Worm (Caenorhabditis elegans) whole organism, L2 larva: ENCODE results near the gene fbxb-105.

Experiments used
- aly-2 ChIP-seq: fragments of 150-350 bp; optimal IDR thresholded peaks from 2 replicates; lab custom pipeline; 2014; ENCODE audit warnings: missing biosample characterization, missing genetic modification characterization
- ama-1 ChIP-seq: fragments of 150-350 bp; optimal IDR thresholded peaks from 2 replicates; lab custom pipeline; 2018; ENCODE audit warnings: inconsistent platforms
- ceh-82 ChIP-seq: fragments of 150-350 bp; optimal IDR thresholded peaks from 2 replicates; lab custom pipeline; 2014; ENCODE audit warnings: missing biosample characterization, missing genetic modification characterization
- egl-27 ChIP-seq: sonication (generic microtip); optimal IDR thresholded peaks from 3 replicates; lab custom pipeline; 2017; ENCODE audit warnings: missing biosample characterization, missing genetic modification reagents, missing genetic modification characterization
- elt-1 ChIP-seq: fragments of 150-350 bp; optimal IDR thresholded peaks from 2 replicates; lab custom pipeline; 2014; ENCODE audit warnings: missing biosample characterization, missing genetic modification characterization
- elt-3 ChIP-seq: sonication (generic microtip); optimal IDR thresholded peaks from 2 replicates; lab custom pipeline; 2017; ENCODE audit warnings: missing biosample characterization, missing genetic modification characterization
- lin-39 ChIP-seq: fragments of 150-350 bp; optimal IDR thresholded peaks from 2 replicates; lab custom pipeline; 2014; ENCODE audit warnings: missing biosample characterization, missing genetic modification reagents, missing genetic modification characterization
- mbf-1 ChIP-seq: sonication (generic microtip); optimal IDR thresholded peaks from 2 replicates; lab custom pipeline; 2017; ENCODE audit warnings: missing biosample characterization, missing genetic modification characterization
- nhr-6 ChIP-seq: fragments of 150-350 bp; optimal IDR thresholded peaks from 2 replicates; lab custom pipeline; 2014; ENCODE audit warnings: missing biosample characterization, missing genetic modification characterization
- nhr-77 ChIP-seq: fragments of 150-350 bp; optimal IDR thresholded peaks from 2 replicates; lab custom pipeline; 2014; ENCODE audit warnings: missing biosample characterization, missing genetic modification characterization
- snpc-4 ChIP-seq: fragments of 150-350 bp; optimal IDR thresholded peaks from 2 replicates; lab custom pipeline; 2014; ENCODE audit warnings: missing biosample characterization, missing genetic modification characterization
- unc-62 ChIP-seq: fragments of 150-350 bp; optimal IDR thresholded peaks from 2 replicates; lab custom pipeline; 2014; ENCODE audit warnings: missing biosample characterization, missing genetic modification reagents, missing genetic modification characterization

- TF ChIP-seq snpc-4 (tag; lab: Kevin White, UChicago) (no peak), mbf-1 (no peak), aly-2 (tag; lab: Kevin White, UChicago) (no peak), elt-3 (tag; lab: Kevin White, UChicago) (no peak), lin-39 (no peak), nhr-6 (tag; lab: Kevin White, UChicago) (no peak), unc-62 (GFP tag; lab: Kevin White, UChicago) (no peak), ama-1 (lab: Kevin White, UChicago) (no peak), nhr-77 (tag; lab: Kevin White, UChicago) (no peak), ceh-82 (tag; lab: Kevin White, UChicago) (no peak), elt-1 (tag; lab: Kevin White, UChicago) (no peak), egl-27 (no peak)
Measured at ce11 chrII:2797951-2798350, 27.3 kb upstream of the fbxb-105 start.
